Worm (Caenorhabditis elegans): ENCODE data around the gene srh-299.

ce11 chrV:15826110-15826509 lies 37.0 kb upstream of the srh-299 start, which contains the start of gene srbc-51:
- TF ChIP-seq mep-1 (tag; optimal IDR thresholded peaks at IDR 0.05) (no peak), nhr-76 (tag; optimal IDR thresholded peaks at IDR 0.05) (no peak), dpl-1 (GFP tag; optimal IDR thresholded peaks at IDR 0.05) (no peak), cey-2 (tag; optimal IDR thresholded peaks at IDR 0.05; ENCODE audit: borderline replicate concordance, insufficient read depth) (no peak), fos-1 (tag; optimal IDR thresholded peaks at IDR 0.05) (no peak), ama-1 (optimal IDR thresholded peaks at IDR 0.05) (no peak)

Measured in whole organism, L4 larva.